Fruit fly (Drosophila melanogaster) whole organism, adult: ENCODE measurements around the gene Cpr.

Source experiments
- CG7101 ChIP-seq: fragments of 200-800 bp; sonication (Bioruptor generic); optimal IDR thresholded peaks from 2 replicates; lab custom pipeline; 2018; ENCODE audit warnings: missing biosample characterization, mild to moderate bottlenecking, missing genetic modification characterization, moderate library complexity
- Clk ChIP-seq: fragments of 200-800 bp; sonication (Bioruptor generic); optimal IDR thresholded peaks from 2 replicates; lab custom pipeline; 2017; ENCODE audit warnings: missing biosample characterization, missing genetic modification characterization
- Crg-1 ChIP-seq: fragments of 200-800 bp; sonication (Bioruptor generic); optimal IDR thresholded peaks from 2 replicates; lab custom pipeline; 2016; ENCODE audit warnings: missing biosample characterization, missing genetic modification characterization
- Hr96 ChIP-seq: fragments of 200-800 bp; sonication (Bioruptor generic); optimal IDR thresholded peaks from 2 replicates; lab custom pipeline; 2016; ENCODE audit warnings: missing biosample characterization, missing genetic modification characterization
- cic ChIP-seq: fragments of 200-800 bp; sonication (Bioruptor generic); optimal IDR thresholded peaks from 2 replicates; lab custom pipeline; 2017; ENCODE audit warnings: missing biosample characterization, mild to moderate bottlenecking, missing genetic modification characterization, moderate library complexity

- TF ChIP-seq CG7101 (tag; lab: Kevin White, UChicago), result no peak
- no peak for TF ChIP-seq Clk (GFP tag; lab: Kevin White, UChicago)
- TF ChIP-seq Hr96 (GFP tag; lab: Kevin White, UChicago), result no peak
- no peak for TF ChIP-seq cic
- no peak for TF ChIP-seq Crg-1 (GFP tag; lab: Kevin White, UChicago)
Observed at dm6 chr2L:6369286-6369685, 30.6 kb downstream of the Cpr start.
